Worm (Caenorhabditis elegans) whole organism, early embryonic: ENCODE measurements around the gene C32D5.7.

Experiments
- F13C5.2 ChIP-seq: sonication (generic microtip); optimal IDR thresholded peaks from 2 replicates; lab custom pipeline; 2017; ENCODE audit warnings: mild to moderate bottlenecking, missing genetic modification characterization, inconsistent platforms, missing compliant biosample characterization
- aly-1 ChIP-seq: sonication (generic microtip); optimal IDR thresholded peaks from 2 replicates; lab custom pipeline; 2016; ENCODE audit warnings: missing genetic modification characterization, missing compliant biosample characterization
- ama-1 ChIP-seq: fragments of 150-350 bp; optimal IDR thresholded peaks from 2 replicates; lab custom pipeline; 2014
- ceh-13 ChIP-seq: fragments of 200-800 bp; sonication (Bioruptor generic); optimal IDR thresholded peaks from 2 replicates; lab custom pipeline; 2018; ENCODE audit warnings: mild to moderate bottlenecking, missing genetic modification characterization, missing compliant biosample characterization
- ets-7 ChIP-seq: sonication (generic microtip); optimal IDR thresholded peaks from 2 replicates; lab custom pipeline; 2016; ENCODE audit warnings: missing genotype, missing genetic modification characterization, missing compliant biosample characterization
- flt-1 ChIP-seq: fragments of 200-800 bp; sonication (Bioruptor generic); IDR thresholded peaks from 2 replicates; pipeline ENCODE4 v1.3.6; 2022; ENCODE audit warnings: missing genetic modification characterization, missing compliant biosample characterization
- hmbx-1 ChIP-seq: sonication (generic microtip); optimal IDR thresholded peaks from 2 replicates; lab custom pipeline; 2016; ENCODE audit warnings: mild to moderate bottlenecking, missing genetic modification characterization, missing compliant biosample characterization
- hmg-4 ChIP-seq: fragments of 200-800 bp; sonication (Bioruptor generic); optimal IDR thresholded peaks from 2 replicates; lab custom pipeline; 2018; ENCODE audit warnings: mild to moderate bottlenecking, missing genetic modification characterization, missing compliant biosample characterization
- hnd-1 ChIP-seq: sonication (generic microtip); optimal IDR thresholded peaks from 2 replicates; lab custom pipeline; 2016; ENCODE audit warnings: missing genetic modification characterization, missing compliant biosample characterization
- scrt-1 ChIP-seq: fragments of 200-800 bp; sonication (Bioruptor generic); IDR thresholded peaks from 2 replicates; pipeline ENCODE4 v1.3.6; 2022; ENCODE audit warnings: missing genetic modification characterization, missing compliant biosample characterization
- sea-1 ChIP-seq: fragments of 200-800 bp; sonication (Bioruptor generic); conservative IDR thresholded peaks from 2 replicates; pipeline ENCODE4 v1.3.6; 2022; ENCODE audit warnings: missing genetic modification characterization, missing compliant biosample characterization

- TF ChIP-seq flt-1 (GFP tag; lab: Robert Waterston, UW) (no peak), ets-7 (no peak), scrt-1 (GFP tag; lab: Robert Waterston, UW) (no peak), ama-1 (lab: Kevin White, UChicago) (no peak), hnd-1 (no peak), ceh-13 (no peak), hmbx-1 (tag; lab: Kevin White, UChicago) (no peak), sea-1 (GFP tag; lab: Robert Waterston, UW) (no peak), hmg-4 (GFP tag; lab: Kevin White, UChicago) (no peak), F13C5.2 (no peak), aly-1 (tag; lab: Kevin White, UChicago) (no peak)
These were observed 37.6 kb upstream of the C32D5.7 start for ce11 chrII:6377381-6377948.
